Worm (Caenorhabditis elegans): ENCODE measurements around the gene jtr-1.

jtr-1 gene

ce11 chrIV:1389021-1389420 lies 31.7 kb upstream of the jtr-1 start:
- no peak for TF ChIP-seq blmp-1 (tag; optimal IDR thresholded peaks at IDR 0.05)
- TF ChIP-seq lin-13 (tag; optimal IDR thresholded peaks at IDR 0.05): no peak
- TF ChIP-seq flh-1 (GFP tag; optimal IDR thresholded peaks at IDR 0.05): no peak
- TF ChIP-seq mep-1 (tag; optimal IDR thresholded peaks at IDR 0.05): no peak
- TF ChIP-seq tbx-8 (GFP tag; optimal IDR thresholded peaks at IDR 0.05): no peak
- no peak for TF ChIP-seq ceh-39 (tag; optimal IDR thresholded peaks at IDR 0.05)
- no peak for TF ChIP-seq unc-62 (GFP tag; optimal IDR thresholded peaks at IDR 0.05)
- no peak for TF ChIP-seq zip-8 (tag; optimal IDR thresholded peaks at IDR 0.05)
- no peak for TF ChIP-seq ztf-11 (tag; optimal IDR thresholded peaks at IDR 0.05)
- no peak for TF ChIP-seq hlh-1 (tag; optimal IDR thresholded peaks at IDR 0.05)
- no peak for TF ChIP-seq nhr-12 (tag; optimal IDR thresholded peaks at IDR 0.05)
- no peak for TF ChIP-seq pha-4 (tag; optimal IDR thresholded peaks at IDR 0.05)
- no peak for TF ChIP-seq sem-2 (GFP tag; optimal IDR thresholded peaks at IDR 0.05)

- TF ChIP-seq nhr-28 (tag; optimal IDR thresholded peaks at IDR 0.05): no peak
- TF ChIP-seq ham-2 (GFP tag; optimal IDR thresholded peaks at IDR 0.05): no peak
- TF ChIP-seq bed-3 (GFP tag; optimal IDR thresholded peaks at IDR 0.05): no peak
- no peak for TF ChIP-seq ceh-83 (GFP tag; optimal IDR thresholded peaks at IDR 0.05)
- TF ChIP-seq pha-4 (tag; optimal IDR thresholded peaks at IDR 0.05): no peak
- no peak for TF ChIP-seq lin-32 (GFP tag; optimal IDR thresholded peaks at IDR 0.05)
- no peak for TF ChIP-seq nhr-76 (tag; optimal IDR thresholded peaks at IDR 0.05)
- no peak for TF ChIP-seq tbx-8 (GFP tag; optimal IDR thresholded peaks at IDR 0.05)
These were observed 31.1 kb upstream of the jtr-1 start for ce11 chrIV:1389599-1389998.

- TF ChIP-seq mls-2 (tag; optimal IDR thresholded peaks at IDR 0.05) (no peak), unc-62 (GFP tag; optimal IDR thresholded peaks at IDR 0.05) (no peak), pha-4 (tag; optimal IDR thresholded peaks at IDR 0.05) (no peak), sem-2 (GFP tag; optimal IDR thresholded peaks at IDR 0.05) (no peak), nhr-237 (tag; optimal IDR thresholded peaks at IDR 0.05) (no peak), ham-2 (GFP tag; optimal IDR thresholded peaks at IDR 0.05) (no peak), lin-13 (tag; optimal IDR thresholded peaks at IDR 0.05) (no peak), cnd-1 (tag; optimal IDR thresholded peaks at IDR 0.05) (no peak), elt-1 (tag; optimal IDR thresholded peaks at IDR 0.05; ENCODE audit: borderline replicate concordance, insufficient read depth) (no peak), elt-3 (tag; optimal IDR thresholded peaks at IDR 0.05) (no peak), flh-1 (GFP tag; optimal IDR thresholded peaks at IDR 0.05) (no peak), ces-1 (GFP tag; optimal IDR thresholded peaks at IDR 0.05) (no peak)
These were observed 30.6 kb upstream of the jtr-1 start for ce11 chrIV:1390102-1390501.

- TF ChIP-seq M03D4.4 (tag; optimal IDR thresholded peaks at IDR 0.05) (no peak), nhr-76 (tag; optimal IDR thresholded peaks at IDR 0.05) (no peak), unc-120 (tag; optimal IDR thresholded peaks at IDR 0.05; ENCODE audit: poor library complexity, severe bottlenecking) (no peak), mls-2 (tag; optimal IDR thresholded peaks at IDR 0.05) (no peak), hlh-1 (tag; optimal IDR thresholded peaks at IDR 0.05) (no peak), flh-1 (GFP tag; optimal IDR thresholded peaks at IDR 0.05) (no peak), ceh-83 (GFP tag; optimal IDR thresholded peaks at IDR 0.05) (no peak)
These were observed 29.3 kb upstream of the jtr-1 start for ce11 chrIV:1391446-1391845.

ce11 chrIV:1394077-1394476 lies 26.7 kb upstream of the jtr-1 start:
- TF ChIP-seq nhr-76 (tag; optimal IDR thresholded peaks at IDR 0.05) (no peak), flh-1 (GFP tag; optimal IDR thresholded peaks at IDR 0.05) (no peak), mls-2 (tag; optimal IDR thresholded peaks at IDR 0.05) (no peak), unc-120 (tag; optimal IDR thresholded peaks at IDR 0.05; ENCODE audit: poor library complexity, severe bottlenecking) (no peak), lin-13 (tag; optimal IDR thresholded peaks at IDR 0.05) (no peak), unc-39 (tag; optimal IDR thresholded peaks at IDR 0.05) (no peak)

- TF ChIP-seq nhr-2 (tag; optimal IDR thresholded peaks at IDR 0.05) (no peak), lsy-2 (tag; optimal IDR thresholded peaks at IDR 0.05) (no peak), nhr-76 (tag; optimal IDR thresholded peaks at IDR 0.05) (no peak), cnd-1 (tag; optimal IDR thresholded peaks at IDR 0.05) (no peak), mep-1 (tag; optimal IDR thresholded peaks at IDR 0.05) (no peak), ceh-43 (GFP tag; optimal IDR thresholded peaks at IDR 0.05) (no peak), mab-5 (tag; optimal IDR thresholded peaks at IDR 0.05) (no peak), unc-62 (GFP tag; optimal IDR thresholded peaks at IDR 0.05) (no peak), M03D4.4 (tag; optimal IDR thresholded peaks at IDR 0.05) (no peak), zip-8 (tag; optimal IDR thresholded peaks at IDR 0.05) (no peak), blmp-1 (tag; optimal IDR thresholded peaks at IDR 0.05) (no peak)
These were observed 22.8 kb upstream of the jtr-1 start for ce11 chrIV:1397895-1398294.

Data from whole organism, mixed stage, embryonic.